Fruit fly (Drosophila melanogaster) whole organism, adult: ENCODE measurements around the gene Sap30.

Source experiments
- CG14711 ChIP-seq: fragments of 200-800 bp; sonication (Bioruptor generic); optimal IDR thresholded peaks from 2 replicates; lab custom pipeline; 2018; ENCODE audit warnings: missing biosample characterization, mild to moderate bottlenecking, missing genetic modification characterization, moderate library complexity
- CG1620 ChIP-seq: fragments of 200-800 bp; sonication (Bioruptor generic); optimal IDR thresholded peaks from 2 replicates; lab custom pipeline; 2016; ENCODE audit warnings: missing biosample characterization, missing genetic modification characterization
- CG5204 ChIP-seq: fragments of 200-800 bp; sonication (Bioruptor generic); optimal IDR thresholded peaks from 2 replicates; lab custom pipeline; 2016; ENCODE audit warnings: missing biosample characterization, missing genetic modification characterization
- CG7045 ChIP-seq: fragments of 200-800 bp; sonication (Bioruptor generic); optimal IDR thresholded peaks from 2 replicates; lab custom pipeline; 2017; ENCODE audit warnings: missing biosample characterization, mild to moderate bottlenecking, missing genetic modification characterization
- CG7101 ChIP-seq: fragments of 200-800 bp; sonication (Bioruptor generic); optimal IDR thresholded peaks from 2 replicates; lab custom pipeline; 2018; ENCODE audit warnings: missing biosample characterization, mild to moderate bottlenecking, missing genetic modification characterization, moderate library complexity
- Mnt ChIP-seq: fragments of 200-800 bp; sonication (Bioruptor generic); optimal IDR thresholded peaks from 2 replicates; lab custom pipeline; 2016; ENCODE audit warnings: missing biosample characterization, mild to moderate bottlenecking, missing genetic modification characterization
- bab1 ChIP-seq: fragments of 200-800 bp; sonication (Bioruptor generic); optimal IDR thresholded peaks from 3 replicates; lab custom pipeline; 2019; ENCODE audit warnings: missing biosample characterization, mild to moderate bottlenecking, missing genetic modification characterization, moderate library complexity
- cic ChIP-seq: fragments of 200-800 bp; sonication (Bioruptor generic); optimal IDR thresholded peaks from 2 replicates; lab custom pipeline; 2017; ENCODE audit warnings: missing biosample characterization, mild to moderate bottlenecking, missing genetic modification characterization, moderate library complexity
- cnc ChIP-seq, 2 experiments: fragments of >200 bp; optimal IDR thresholded peaks; 2 replicates each; lab custom pipeline; 2017
- kay ChIP-seq: fragments of 200-800 bp; sonication (Bioruptor generic); peaks from one replicate; lab custom pipeline; 2016; ENCODE audit warnings: missing biosample characterization, missing genetic modification characterization, borderline replicate concordance
- ovo ChIP-seq: fragments of 200-800 bp; sonication (Bioruptor generic); optimal IDR thresholded peaks from 2 replicates; lab custom pipeline; 2016; ENCODE audit warnings: missing biosample characterization, missing genetic modification characterization
- tj ChIP-seq: fragments of 200-800 bp; sonication (Bioruptor generic); optimal IDR thresholded peaks from 3 replicates; lab custom pipeline; 2017; ENCODE audit warnings: missing biosample characterization, mild to moderate bottlenecking, missing genetic modification characterization, moderate library complexity

- no peak for TF ChIP-seq ovo (GFP tag; lab: Kevin White, UChicago)
- no peak for TF ChIP-seq kay
- no peak for TF ChIP-seq CG7101 (tag; lab: Kevin White, UChicago)
- no peak for TF ChIP-seq cic
- no peak for TF ChIP-seq CG7045 (GFP tag; lab: Kevin White, UChicago)
- no peak for TF ChIP-seq CG14711 (tag; lab: Kevin White, UChicago)
- TF ChIP-seq Mnt (GFP tag; lab: Kevin White, UChicago) = no peak
- TF ChIP-seq bab1 (GFP tag; lab: Kevin White, UChicago) = no peak
- no peak for TF ChIP-seq CG5204
- no peak for TF ChIP-seq cnc (optimal IDR thresholded peaks at IDR 0.05; lab: Kevin White, UChicago)
- peak; percentile 35 for TF ChIP-seq CG1620 (GFP tag; lab: Kevin White, UChicago)
- no peak for TF ChIP-seq tj (GFP tag; lab: Kevin White, UChicago)
Measured at dm6 chrX:16803299-16803698, 16.2 kb downstream of the Sap30 start, which contains the start of the genes Rai1 and CG13005.
